Worm (Caenorhabditis elegans) whole organism, L4/young adult: ENCODE data around the gene K03H1.7.

Experiments used
- W03F9.2 ChIP-seq: fragments of 150-350 bp; optimal IDR thresholded peaks from 2 replicates; lab custom pipeline; 2014; ENCODE audit warnings: missing biosample characterization, missing genetic modification characterization
- dao-5 ChIP-seq: sonication (generic microtip); optimal IDR thresholded peaks from 2 replicates; lab custom pipeline; 2016; ENCODE audit warnings: missing genotype, missing genetic modification characterization, moderate library complexity, missing compliant biosample characterization
- him-1 ChIP-seq: sonication (generic microtip); optimal IDR thresholded peaks from 2 replicates; lab custom pipeline; 2016; ENCODE audit warnings: missing genotype, missing genetic modification reagents, missing genetic modification characterization, missing compliant biosample characterization

- TF ChIP-seq him-1 = no peak
- TF ChIP-seq dao-5 (tag; lab: Kevin White, UChicago) = no peak
- TF ChIP-seq W03F9.2 = no peak
These were observed 18.2 kb downstream of the K03H1.7 start for ce11 chrIII:9965444-9965843.
